Fruit fly (Drosophila melanogaster) whole organism, wandering third instar larva: Measurements from ENCODE around the gene Sfp23F.
A peak's percentile ranks its signal among the peaks of the same experiment; 100 is the strongest.

Source experiments
- Abd-B ChIP-seq: fragments of >200 bp; optimal IDR thresholded peaks from 2 replicates; lab custom pipeline; 2017; ENCODE audit warnings: missing biosample characterization, missing genetic modification characterization
- CG32264 ChIP-seq: fragments of 200-800 bp; sonication (Bioruptor generic); optimal IDR thresholded peaks from 2 replicates; lab custom pipeline; 2016; ENCODE audit warnings: missing biosample characterization, missing genetic modification characterization
- CG9705 ChIP-seq: fragments of 200-800 bp; sonication (Bioruptor generic); optimal IDR thresholded peaks from 2 replicates; lab custom pipeline; 2018; ENCODE audit warnings: missing biosample characterization, mild to moderate bottlenecking, missing genetic modification characterization
- CrebA ChIP-seq: fragments of 200-800 bp; sonication (Bioruptor generic); optimal IDR thresholded peaks from 2 replicates; lab custom pipeline; 2016; ENCODE audit warnings: missing biosample characterization, mild to moderate bottlenecking, missing genetic modification characterization, borderline replicate concordance
- Dfd ChIP-seq: fragments of >200 bp; optimal IDR thresholded peaks from 2 replicates; lab custom pipeline; 2017; ENCODE audit warnings: missing biosample characterization, missing genetic modification characterization
- Dif ChIP-seq: fragments of 200-275, 200-300 bp; sonication (Bioruptor generic); optimal IDR thresholded peaks from 2 replicates; lab custom pipeline; 2018; ENCODE audit warnings: missing biosample characterization, missing genetic modification characterization; ENCODE audit not compliant: partially characterized antibody
- GATAd ChIP-seq: sonication (Bioruptor generic); optimal IDR thresholded peaks from 2 replicates; lab custom pipeline; 2016; ENCODE audit warnings: missing biosample characterization, missing genetic modification characterization
- HLH106 ChIP-seq: fragments of 200-800 bp; optimal IDR thresholded peaks from 3 replicates; lab custom pipeline; 2019; ENCODE audit warnings: missing biosample characterization, mild to moderate bottlenecking, missing genetic modification characterization, moderate library complexity
- Hnf4 ChIP-seq: fragments of 200-800 bp; sonication (Bioruptor generic); optimal IDR thresholded peaks from 2 replicates; lab custom pipeline; 2016; ENCODE audit warnings: missing biosample characterization, mild to moderate bottlenecking, missing genetic modification characterization
- Hr78 ChIP-seq: fragments of >200 bp; optimal IDR thresholded peaks from 2 replicates; lab custom pipeline; 2017; ENCODE audit warnings: missing biosample characterization, missing genetic modification characterization
- Hr83 ChIP-seq: fragments of 200-300 bp; sonication (Bioruptor generic); optimal IDR thresholded peaks from 2 replicates; lab custom pipeline; 2016; ENCODE audit warnings: missing biosample characterization, mild to moderate bottlenecking, missing genetic modification characterization, moderate library complexity; ENCODE audit not compliant: poor library complexity, severe bottlenecking
- Jra ChIP-seq: sonication (Bioruptor generic); optimal IDR thresholded peaks from 2 replicates; lab custom pipeline; 2016; ENCODE audit warnings: missing biosample characterization, missing genetic modification characterization
- Mio ChIP-seq: sonication (Bioruptor generic); optimal IDR thresholded peaks from 2 replicates; lab custom pipeline; 2016; ENCODE audit warnings: missing biosample characterization, missing genetic modification characterization
- Myc ChIP-seq: fragments of >200 bp; optimal IDR thresholded peaks from 2 replicates; lab custom pipeline; 2017
- N ChIP-seq: fragments of >200 bp; optimal IDR thresholded peaks from 2 replicates; lab custom pipeline; 2018; ENCODE audit warnings: missing biosample characterization, missing external identifiers, missing genetic modification characterization
- OdsH ChIP-seq: fragments of 200-800 bp; sonication (Bioruptor generic); optimal IDR thresholded peaks from 2 replicates; lab custom pipeline; 2016; ENCODE audit warnings: missing biosample characterization, mild to moderate bottlenecking, missing genetic modification characterization
- Rel ChIP-seq, 2 experiments: fragments of 200-800 bp; sonication (Bioruptor generic) in 1 of 2; optimal IDR thresholded peaks; 2 replicates in 1 of 2; 3 replicates in 1 of 2; lab custom pipeline; 2016 to 2019; ENCODE audit warnings: mild to moderate bottlenecking in 2 of 2, missing biosample characterization in 2 of 2, missing genetic modification characterization in 2 of 2, moderate library complexity in 1 of 2
- Sp1 ChIP-seq: fragments of 200-800 bp; sonication (Bioruptor generic); optimal IDR thresholded peaks from 3 replicates; lab custom pipeline; 2019; ENCODE audit warnings: missing biosample characterization, mild to moderate bottlenecking, missing genetic modification characterization, moderate library complexity
- Vsx2 ChIP-seq: fragments of 200-300, 225-300 bp; sonication (Bioruptor generic); optimal IDR thresholded peaks from 2 replicates; lab custom pipeline; 2018; ENCODE audit warnings: missing biosample characterization, missing genetic modification characterization; ENCODE audit not compliant: partially characterized antibody
- br ChIP-seq: fragments of 200-800 bp; sonication (Bioruptor generic); optimal IDR thresholded peaks from 2 replicates; lab custom pipeline; 2016; ENCODE audit warnings: missing biosample characterization, missing genetic modification characterization
- brk ChIP-seq: fragments of 200-800 bp; sonication (Bioruptor generic); optimal IDR thresholded peaks from 2 replicates; lab custom pipeline; 2016; ENCODE audit warnings: missing biosample characterization, mild to moderate bottlenecking, missing genetic modification characterization
- dl ChIP-seq, 2 experiments: fragments of 175-275, 200-275 bp in 1 of 2; fragments of 200-275 bp in 1 of 2; sonication (Bioruptor generic); optimal IDR thresholded peaks; lab custom pipeline; 2018; ENCODE audit warnings: mild to moderate bottlenecking in 2 of 2, missing biosample characterization in 2 of 2, missing genetic modification characterization in 2 of 2, moderate library complexity in 2 of 2; ENCODE audit not compliant: partially characterized antibody in 2 of 2, insufficient read depth in 1 of 2
- dmrt93B ChIP-seq: fragments of 200-800 bp; sonication (Bioruptor generic); optimal IDR thresholded peaks from 2 replicates; lab custom pipeline; 2018; ENCODE audit warnings: missing biosample characterization, mild to moderate bottlenecking, missing genetic modification characterization
- dsf ChIP-seq: sonication (Bioruptor generic); optimal IDR thresholded peaks from 2 replicates; lab custom pipeline; 2016; ENCODE audit warnings: missing biosample characterization, missing genetic modification characterization, borderline replicate concordance
- ey ChIP-seq: fragments of 200-800 bp; sonication (Bioruptor generic); optimal IDR thresholded peaks from 2 replicates; lab custom pipeline; 2016; ENCODE audit warnings: missing biosample characterization, missing genetic modification characterization
- foxo ChIP-seq, 2 experiments: fragments of 200-800 bp; sonication (Bioruptor generic); optimal IDR thresholded peaks; 2 replicates in 1 of 2; 3 replicates in 1 of 2; lab custom pipeline; 2016 to 2017; ENCODE audit warnings: missing biosample characterization in 2 of 2, missing genetic modification characterization in 2 of 2
- fru ChIP-seq: fragments of 200-800 bp; sonication (Bioruptor generic); optimal IDR thresholded peaks from 3 replicates; lab custom pipeline; 2016; ENCODE audit warnings: missing biosample characterization, mild to moderate bottlenecking, missing genetic modification characterization
- h ChIP-seq: fragments of 200-800 bp; sonication (Bioruptor generic); optimal IDR thresholded peaks from 3 replicates; lab custom pipeline; 2016; ENCODE audit warnings: missing biosample characterization, mild to moderate bottlenecking, missing genetic modification characterization
- jim ChIP-seq: fragments of 175-275, 200-325 bp; sonication (Bioruptor generic); optimal IDR thresholded peaks from 2 replicates; lab custom pipeline; 2016; ENCODE audit warnings: missing biosample characterization, mild to moderate bottlenecking, missing genetic modification characterization
- lola ChIP-seq: fragments of >200 bp; optimal IDR thresholded peaks from 2 replicates; lab custom pipeline; 2017; ENCODE audit warnings: missing biosample characterization, missing genetic modification characterization
- pan ChIP-seq: fragments of >200 bp; optimal IDR thresholded peaks from 2 replicates; lab custom pipeline; 2017
- psq ChIP-seq: fragments of 200-800 bp; sonication (Bioruptor generic); optimal IDR thresholded peaks from 3 replicates; lab custom pipeline; 2017; ENCODE audit warnings: missing biosample characterization, mild to moderate bottlenecking, missing genetic modification characterization, moderate library complexity
- rgr ChIP-seq: fragments of 200-800 bp; sonication (Bioruptor generic); optimal IDR thresholded peaks from 3 replicates; lab custom pipeline; 2016; ENCODE audit warnings: missing biosample characterization, mild to moderate bottlenecking, missing genetic modification characterization
- sage ChIP-seq: fragments of 200-800 bp; sonication (Bioruptor generic); optimal IDR thresholded peaks from 2 replicates; lab custom pipeline; 2016; ENCODE audit warnings: missing biosample characterization, mild to moderate bottlenecking, missing genetic modification characterization
- sv ChIP-seq: fragments of 200-800 bp; sonication (Bioruptor generic); optimal IDR thresholded peaks from 3 replicates; lab custom pipeline; 2016; ENCODE audit warnings: missing biosample characterization, missing genetic modification characterization
- tai ChIP-seq: sonication (Bioruptor generic); optimal IDR thresholded peaks from 2 replicates; lab custom pipeline; 2016; ENCODE audit warnings: missing biosample characterization, missing genetic modification characterization
- usp ChIP-seq: fragments of >200 bp; optimal IDR thresholded peaks from 2 replicates; lab custom pipeline; 2017; ENCODE audit warnings: missing biosample characterization, missing genetic modification characterization
- woc ChIP-seq: sonication (Bioruptor generic); optimal IDR thresholded peaks from 2 replicates; lab custom pipeline; 2016; ENCODE audit warnings: missing biosample characterization, mild to moderate bottlenecking, missing genetic modification characterization

The Sfp23F gene

dm6 chr2L:3345763-3346482 lies 41.6 kb downstream of the Sfp23F start:
- TF ChIP-seq Mio (GFP tag; lab: Kevin White, UChicago) (peak; percentile 34), Hr83 (GFP tag; lab: Kevin White, UChicago) (no peak), ey (GFP tag; lab: Kevin White, UChicago) (peak; percentile 95), CG32264 (GFP tag; lab: Kevin White, UChicago) (peak; percentile 85), brk (GFP tag; lab: Kevin White, UChicago) (peak; percentile 85), tai (GFP tag; lab: Kevin White, UChicago) (peak; percentile 79), foxo (GFP tag; optimal IDR thresholded peaks at IDR 0.05; lab: Kevin White, UChicago) (peak; percentile 51 to 91), GATAd (no peak), Jra (peak; percentile 89), Abd-B (GFP tag; lab: Kevin White, UChicago) (no peak), Hnf4 (GFP tag; lab: Kevin White, UChicago) (peak; percentile 89), OdsH (GFP tag; lab: Kevin White, UChicago) (peak; percentile 88), jim (GFP tag; lab: Kevin White, UChicago) (no peak), h (GFP tag; lab: Kevin White, UChicago) (peak; percentile 95), Vsx2 (GFP tag; lab: Kevin White, UChicago) (no peak), Sp1 (peak; percentile 75), dl (GFP tag; optimal IDR thresholded peaks at IDR 0.05; lab: Kevin White, UChicago; ENCODE audit: insufficient read depth in 1 of 2, partially characterized antibody in 2 of 2) (no peak), dmrt93B (GFP tag; lab: Kevin White, UChicago) (peak; percentile 68), Dif (GFP tag; lab: Kevin White, UChicago) (no peak), HLH106 (tag; lab: Kevin White, UChicago) (peak; percentile 81), sage (peak; percentile 89), Myc (lab: Kevin White, UChicago) (no peak), dsf (GFP tag; lab: Kevin White, UChicago) (peak; percentile 21), usp (GFP tag; lab: Kevin White, UChicago) (no peak), Hr78 (no peak), lola (GFP tag; lab: Kevin White, UChicago) (no peak), CrebA (peak; percentile 78), woc (GFP tag; lab: Kevin White, UChicago) (peak; percentile 96), br (peak; percentile 88), psq (peak; percentile 98), Dfd (GFP tag; lab: Kevin White, UChicago) (no peak), pan (lab: Kevin White, UChicago) (no peak), N (GFP tag; lab: Kevin White, UChicago) (no peak), CG9705 (GFP tag; lab: Kevin White, UChicago) (no peak), rgr (peak; percentile 91), Rel (GFP tag; optimal IDR thresholded peaks at IDR 0.05; lab: Kevin White, UChicago) (peak; percentile 75), Rel (tag; optimal IDR thresholded peaks at IDR 0.05; lab: Kevin White, UChicago) (peak; percentile 41), sv (GFP tag; lab: Kevin White, UChicago) (no peak), fru (GFP tag; lab: Kevin White, UChicago) (peak; percentile 93)

dm6 chr2L:3342369-3342768 lies 45.2 kb downstream of the Sfp23F start:
- TF ChIP-seq ey (GFP tag; lab: Kevin White, UChicago) (no peak), dsf (GFP tag; lab: Kevin White, UChicago) (no peak), woc (GFP tag; lab: Kevin White, UChicago) (no peak), dmrt93B (GFP tag; lab: Kevin White, UChicago) (no peak), jim (GFP tag; lab: Kevin White, UChicago) (no peak), HLH106 (tag; lab: Kevin White, UChicago) (no peak), Rel (GFP tag; optimal IDR thresholded peaks at IDR 0.05; lab: Kevin White, UChicago) (no peak), Rel (tag; optimal IDR thresholded peaks at IDR 0.05; lab: Kevin White, UChicago) (no peak), psq (no peak), dl (GFP tag; optimal IDR thresholded peaks at IDR 0.05; lab: Kevin White, UChicago; ENCODE audit: insufficient read depth in 1 of 2, partially characterized antibody in 2 of 2) (no peak), brk (GFP tag; lab: Kevin White, UChicago) (no peak), sage (no peak), Dfd (GFP tag; lab: Kevin White, UChicago) (no peak)
- TF ChIP-seq, all 38 proteins: peak for 0
